Worm (Caenorhabditis elegans) whole organism, L4 larva: Measurements from ENCODE around the gene str-118.

ENCODE experiments used
- ama-1 ChIP-seq: fragments of 150-350 bp; optimal IDR thresholded peaks from 2 replicates; lab custom pipeline; 2014; ENCODE audit warnings: inconsistent platforms, mixed read lengths
- tra-1 ChIP-seq: fragments of 200-800 bp; sonication (Bioruptor generic); IDR thresholded peaks from 2 replicates; pipeline ENCODE4 v1.3.6; 2022; ENCODE audit warnings: missing genetic modification reagents, missing genetic modification characterization, missing compliant biosample characterization
- ztf-11 ChIP-seq: fragments of 150-350 bp; optimal IDR thresholded peaks from 2 replicates; lab custom pipeline; 2014; ENCODE audit warnings: missing biosample characterization, missing genetic modification characterization

- TF ChIP-seq tra-1 (GFP tag; lab: Robert Waterston, UW): no peak
- no peak for TF ChIP-seq ztf-11 (tag; lab: Kevin White, UChicago)
- TF ChIP-seq ama-1: no peak
Observed at ce11 chrV:10035586-10035985, 16.4 kb upstream of the str-118 start.
